Worm (Caenorhabditis elegans): ENCODE measurements around the gene W05B10.3.

Gene W05B10.3

ce11 chrV:12697364-12697901 lies 35.9 kb upstream of the W05B10.3 start, which contains the start of gene istr-1 (continued):
- TF ChIP-seq tlp-1 (tag; optimal IDR thresholded peaks at IDR 0.05) (no peak), fkh-8 (tag; optimal IDR thresholded peaks at IDR 0.05) (no peak), mab-9 (GFP tag; IDR thresholded peaks at IDR 0.05) (no peak), unc-30 (tag; optimal IDR thresholded peaks at IDR 0.05) (no peak), lin-15B (tag; optimal IDR thresholded peaks at IDR 0.05) (peak; percentile 33), ztf-11 (tag; optimal IDR thresholded peaks at IDR 0.05) (no peak), C04F5.9 (tag; optimal IDR thresholded peaks at IDR 0.05) (no peak), vab-15 (tag; optimal IDR thresholded peaks at IDR 0.05) (no peak), zag-1 (tag; optimal IDR thresholded peaks at IDR 0.05) (no peak), efl-1 (optimal IDR thresholded peaks at IDR 0.05) (peak; percentile 12 to 19), efl-1 (GFP tag; optimal IDR thresholded peaks at IDR 0.05 in 1 of 2) (peak in 1 of 2 experiments; percentile 25), unc-98 (GFP tag; IDR thresholded peaks at IDR 0.05) (no peak), skn-1 (tag; optimal IDR thresholded peaks at IDR 0.05) (peak; percentile 6), sptf-1 (tag; optimal IDR thresholded peaks at IDR 0.05) (no peak), mef-2 (tag; optimal IDR thresholded peaks at IDR 0.05) (no peak), elt-2 (tag; optimal IDR thresholded peaks at IDR 0.05) (no peak), pax-3 (tag; optimal IDR thresholded peaks at IDR 0.05) (no peak), ceh-63 (GFP tag; optimal IDR thresholded peaks at IDR 0.05) (no peak), nhr-19 (GFP tag; conservative IDR thresholded peaks at IDR 0.05) (no peak)

ce11 chrV:12696790-12697189 lies 35.3 kb upstream of the W05B10.3 start:
- TF ChIP-seq unc-98 (GFP tag; IDR thresholded peaks at IDR 0.05) (no peak), unc-62 (GFP tag; optimal IDR thresholded peaks at IDR 0.05) (no peak), lin-15B (tag; optimal IDR thresholded peaks at IDR 0.05) (no peak), fkh-8 (tag; optimal IDR thresholded peaks at IDR 0.05) (no peak), efl-3 (GFP tag; optimal IDR thresholded peaks at IDR 0.05) (no peak), jun-1 (tag; optimal IDR thresholded peaks at IDR 0.05) (no peak), F16B12.6 (tag; optimal IDR thresholded peaks at IDR 0.05) (no peak), nhr-76 (tag; optimal IDR thresholded peaks at IDR 0.05) (no peak), xbp-1 (tag; optimal IDR thresholded peaks at IDR 0.05) (no peak), mdl-1 (tag; optimal IDR thresholded peaks at IDR 0.05) (no peak), C04F5.9 (tag; optimal IDR thresholded peaks at IDR 0.05) (no peak)

ce11 chrV:12695968-12696367 lies 34.4 kb upstream of the W05B10.3 start, which contains the start of gene K10C8.4:
TSS of gene K10C8.4 (plus strand) at chrV:12696268.
- no peak for TF ChIP-seq jun-1 (tag; optimal IDR thresholded peaks at IDR 0.05)
- TF ChIP-seq isw-1 (GFP tag; IDR thresholded peaks at IDR 0.05), result no peak
- TF ChIP-seq rnt-1 (tag; optimal IDR thresholded peaks at IDR 0.05), result no peak
- TF ChIP-seq pax-3 (tag; optimal IDR thresholded peaks at IDR 0.05), result no peak
- TF ChIP-seq tbx-2 (tag; optimal IDR thresholded peaks at IDR 0.05), result no peak
- no peak for TF ChIP-seq fos-1 (tag; optimal IDR thresholded peaks at IDR 0.05)
- TF ChIP-seq irx-1 (tag; optimal IDR thresholded peaks at IDR 0.05), result no peak
- no peak for TF ChIP-seq C34B4.2 (tag; optimal IDR thresholded peaks at IDR 0.05)
- TF ChIP-seq nhr-71 (tag; optimal IDR thresholded peaks at IDR 0.05), result no peak
- no peak for TF ChIP-seq ama-1 (optimal IDR thresholded peaks at IDR 0.05)
- no peak for TF ChIP-seq egl-27 (tag; optimal IDR thresholded peaks at IDR 0.05)
- no peak for TF ChIP-seq nhr-76 (tag; optimal IDR thresholded peaks at IDR 0.05)
- no peak for TF ChIP-seq hpl-2 (GFP tag; optimal IDR thresholded peaks at IDR 0.05)

- TF ChIP-seq fkh-4 (tag; optimal IDR thresholded peaks at IDR 0.05; ENCODE audit: borderline replicate concordance) (no peak), sox-4 (tag; optimal IDR thresholded peaks at IDR 0.05) (no peak), fos-1 (tag; optimal IDR thresholded peaks at IDR 0.05) (no peak), snu-23 (GFP tag; optimal IDR thresholded peaks at IDR 0.05) (no peak), rnt-1 (tag; optimal IDR thresholded peaks at IDR 0.05) (no peak), mep-1 (tag; optimal IDR thresholded peaks at IDR 0.05) (no peak), skn-1 (tag; optimal IDR thresholded peaks at IDR 0.05) (no peak), lin-13 (GFP tag; optimal IDR thresholded peaks at IDR 0.05) (no peak), swsn-7 (tag; optimal IDR thresholded peaks at IDR 0.05) (no peak), hlh-17 (GFP tag; optimal IDR thresholded peaks at IDR 0.05; ENCODE audit: borderline replicate concordance) (no peak), egl-13 (tag; optimal IDR thresholded peaks at IDR 0.05) (no peak), nhr-71 (tag; optimal IDR thresholded peaks at IDR 0.05) (no peak), hlh-4 (tag; optimal IDR thresholded peaks at IDR 0.05) (no peak)
These were observed 33.6 kb upstream of the W05B10.3 start, which contains the start of gene parn-1 for ce11 chrV:12695155-12695554. TSS of gene parn-1 (minus strand) at chrV:12695255.

Data from whole organism, L1 larva.